Worm (Caenorhabditis elegans) whole organism, young adult: ENCODE results near the gene C30H6.9.

Experiments
- Y53F4B.3 ChIP-seq: fragments of 200-800 bp; sonication (Bioruptor generic); IDR thresholded peaks from 2 replicates; pipeline ENCODE4 v1.3.6; 2022; ENCODE audit warnings: missing genetic modification reagents, missing genetic modification characterization, missing compliant biosample characterization
- bed-1 ChIP-seq: fragments of 200-800 bp; sonication (Bioruptor generic); IDR thresholded peaks from 2 replicates; pipeline ENCODE4 v1.3.6; 2022; ENCODE audit warnings: missing genetic modification reagents, missing genetic modification characterization, missing compliant biosample characterization
- ets-4 ChIP-seq: fragments of 200-800 bp; sonication (Bioruptor generic); optimal IDR thresholded peaks from 2 replicates; lab custom pipeline; 2018; ENCODE audit warnings: mild to moderate bottlenecking, missing genetic modification characterization, missing compliant biosample characterization
- madf-8 ChIP-seq: fragments of 200-800 bp; sonication (Bioruptor generic); conservative IDR thresholded peaks from 2 replicates; pipeline ENCODE4 v1.3.6; 2022; ENCODE audit warnings: missing genetic modification reagents, missing genetic modification characterization, missing compliant biosample characterization
- nfya-1 ChIP-seq: sonication (generic microtip); optimal IDR thresholded peaks from 2 replicates; lab custom pipeline; 2017; ENCODE audit warnings: antibody characterized with exemption, missing compliant biosample characterization, missing genetic modification characterization, borderline replicate concordance; ENCODE audit not compliant: insufficient read depth
- nfya-2 ChIP-seq: fragments of 200-800 bp; sonication (Bioruptor generic); IDR thresholded peaks from 2 replicates; pipeline ENCODE4 v1.3.6; 2022; ENCODE audit warnings: missing genetic modification reagents, missing genetic modification characterization, missing compliant biosample characterization
- snpc-4 ChIP-seq, 5 experiments: fragments of 150-350 bp in 1 of 5; sonication (generic microtip) in 4 of 5; optimal IDR thresholded peaks; 2 replicates each; lab custom pipeline; 2014 to 2018; ENCODE audit warnings: missing genetic modification characterization in 5 of 5, missing biosample characterization in 3 of 5, antibody characterized with exemption in 2 of 5, mild to moderate bottlenecking in 2 of 5, missing compliant biosample characterization in 2 of 5, missing genotype in 2 of 5, moderate library complexity in 2 of 5, missing genetic modification reagents in 1 of 5
- zim-3 ChIP-seq: sonication (generic microtip); optimal IDR thresholded peaks from 2 replicates; lab custom pipeline; 2017; ENCODE audit warnings: mild to moderate bottlenecking, missing genetic modification characterization, moderate library complexity, missing compliant biosample characterization

- TF ChIP-seq zim-3 (no peak), ets-4 (GFP tag; lab: Kevin White, UChicago) (no peak), nfya-2 (no peak), Y53F4B.3 (GFP tag; lab: Robert Waterston, UW) (no peak), snpc-4 (GFP tag; optimal IDR thresholded peaks at IDR 0.05; lab: Kevin White, UChicago) (no peak), snpc-4 (tag; optimal IDR thresholded peaks at IDR 0.05; lab: Kevin White, UChicago) (no peak), nfya-1 (tag; lab: Kevin White, UChicago) (no peak), bed-1 (GFP tag; lab: Robert Waterston, UW) (no peak), madf-8 (GFP tag; lab: Robert Waterston, UW) (no peak)
Measured at ce11 chrIV:17405530-17405929, 25.6 kb upstream of the C30H6.9 start, which contains the start of gene pmp-4.
